Worm (Caenorhabditis elegans) whole organism, young adult: Measurements from ENCODE around the gene ppm-1.G.

ENCODE experiments used
- B0336.3 ChIP-seq: fragments of 200-800 bp; sonication (Bioruptor generic); IDR thresholded peaks from 2 replicates; pipeline ENCODE4 v1.3.6; 2022; ENCODE audit warnings: missing genetic modification characterization, missing compliant biosample characterization
- D2030.7 ChIP-seq: fragments of 200-800 bp; sonication (Bioruptor generic); IDR thresholded peaks from 2 replicates; pipeline ENCODE4 v1.3.6; 2022; ENCODE audit warnings: missing genetic modification reagents, missing genetic modification characterization, missing compliant biosample characterization
- F33H1.4 ChIP-seq: fragments of 200-800 bp; sonication (Bioruptor generic); IDR thresholded peaks from 2 replicates; pipeline ENCODE4 v1.3.6; 2022; ENCODE audit warnings: missing genetic modification reagents, missing genetic modification characterization, missing compliant biosample characterization
- F39B2.1 ChIP-seq: fragments of 200-800 bp; sonication (Bioruptor generic); IDR thresholded peaks from 2 replicates; pipeline ENCODE4 v1.3.6; 2022; ENCODE audit warnings: missing genetic modification reagents, missing genetic modification characterization, missing compliant biosample characterization
- F49E8.2 ChIP-seq: sonication (generic microtip); optimal IDR thresholded peaks from 3 replicates; lab custom pipeline; 2017; ENCODE audit warnings: missing genetic modification characterization, mild to moderate bottlenecking, missing compliant biosample characterization, antibody characterized with exemption, moderate library complexity; ENCODE audit not compliant: insufficient read depth
- F55B11.4 ChIP-seq: sonication (generic microtip); optimal IDR thresholded peaks from 2 replicates; lab custom pipeline; 2016; ENCODE audit warnings: missing compliant biosample characterization, missing genetic modification characterization, borderline replicate concordance; ENCODE audit not compliant: insufficient read depth
- K11D2.4 ChIP-seq: fragments of 200-800 bp; sonication (Bioruptor generic); IDR thresholded peaks from 2 replicates; pipeline ENCODE4 v1.3.6; 2022; ENCODE audit warnings: missing genetic modification reagents, missing genetic modification characterization, missing compliant biosample characterization
- K12H6.12 ChIP-seq: fragments of 200-800 bp; sonication (Bioruptor generic); optimal IDR thresholded peaks from 2 replicates; lab custom pipeline; 2018; ENCODE audit warnings: mild to moderate bottlenecking, missing genetic modification characterization, missing compliant biosample characterization
- Y53F4B.3 ChIP-seq: fragments of 200-800 bp; sonication (Bioruptor generic); IDR thresholded peaks from 2 replicates; pipeline ENCODE4 v1.3.6; 2022; ENCODE audit warnings: missing genetic modification reagents, missing genetic modification characterization, missing compliant biosample characterization
- Y53G8AR.9 ChIP-seq: fragments of 200-800 bp; sonication (Bioruptor generic); conservative IDR thresholded peaks from 2 replicates; pipeline ENCODE4 v1.3.6; 2022; ENCODE audit warnings: missing genetic modification reagents, missing genetic modification characterization, missing compliant biosample characterization
- Y95B8A.8 ChIP-seq: fragments of 200-800 bp; sonication (Bioruptor generic); IDR thresholded peaks from 2 replicates; pipeline ENCODE4 v1.3.6; 2022; ENCODE audit warnings: missing genetic modification reagents, missing genetic modification characterization, missing compliant biosample characterization
- ZK185.1 ChIP-seq: sonication (generic microtip); optimal IDR thresholded peaks from 2 replicates; lab custom pipeline; 2016; ENCODE audit warnings: mild to moderate bottlenecking, missing genetic modification characterization, missing compliant biosample characterization; ENCODE audit not compliant: poor library complexity, severe bottlenecking
- ama-1 ChIP-seq, 3 experiments: fragments of 150-350 bp in 1 of 3; sonication (generic microtip) in 2 of 3; optimal IDR thresholded peaks; 2 replicates each; lab custom pipeline; 2014 to 2018; ENCODE audit warnings: missing biosample characterization in 2 of 3, missing genetic modification characterization in 2 of 3, missing genetic modification reagents in 2 of 3
- athp-1 ChIP-seq: sonication (generic microtip); optimal IDR thresholded peaks from 2 replicates; lab custom pipeline; 2017; ENCODE audit warnings: mild to moderate bottlenecking, missing genetic modification characterization, missing compliant biosample characterization
- ceh-79 ChIP-seq: sonication (generic microtip); optimal IDR thresholded peaks from 2 replicates; lab custom pipeline; 2017; ENCODE audit warnings: mild to moderate bottlenecking, missing genetic modification characterization, missing compliant biosample characterization
- ceh-91 ChIP-seq: fragments of 200-800 bp; sonication (Bioruptor generic); IDR thresholded peaks from 2 replicates; pipeline ENCODE4 v1.3.6; 2022; ENCODE audit warnings: missing genetic modification reagents, missing genetic modification characterization, missing compliant biosample characterization
- dox-1 ChIP-seq: fragments of 200-800 bp; sonication (Bioruptor generic); IDR thresholded peaks from 2 replicates; pipeline ENCODE4 v1.3.6; 2022; ENCODE audit warnings: missing genetic modification reagents, missing genetic modification characterization, missing compliant biosample characterization
- egl-44 ChIP-seq: fragments of 200-800 bp; sonication (Bioruptor generic); IDR thresholded peaks from 2 replicates; pipeline ENCODE4 v1.3.6; 2022; ENCODE audit warnings: missing genetic modification reagents, missing genetic modification characterization, missing compliant biosample characterization
- ekl-4 ChIP-seq: fragments of 200-800 bp; sonication (Bioruptor generic); IDR thresholded peaks from 2 replicates; pipeline ENCODE4 v1.3.6; 2022; ENCODE audit warnings: missing genetic modification reagents, missing genetic modification characterization, missing compliant biosample characterization
- hlh-26 ChIP-seq: fragments of 200-800 bp; sonication (Bioruptor generic); conservative IDR thresholded peaks from 2 replicates; pipeline ENCODE4 v1.3.6; 2022; ENCODE audit warnings: missing genetic modification reagents, missing genetic modification characterization, missing compliant biosample characterization
- hmg-1.2 ChIP-seq: fragments of 200-800 bp; sonication (Bioruptor generic); IDR thresholded peaks from 2 replicates; pipeline ENCODE4 v1.3.6; 2022; ENCODE audit warnings: missing genetic modification reagents, missing genetic modification characterization, missing compliant biosample characterization
- hmg-20 ChIP-seq: fragments of 200-800 bp; sonication (Bioruptor generic); IDR thresholded peaks from 2 replicates; pipeline ENCODE4 v1.3.6; 2022; ENCODE audit warnings: missing genetic modification reagents, missing genetic modification characterization, missing compliant biosample characterization
- hrde-1 ChIP-seq: sonication (generic microtip); optimal IDR thresholded peaks from 2 replicates; lab custom pipeline; 2016; ENCODE audit warnings: missing genetic modification characterization, mild to moderate bottlenecking, missing compliant biosample characterization, moderate library complexity, missing genotype, missing genetic modification reagents, borderline replicate concordance
- hsf-1 ChIP-seq: fragments of 200-800 bp; sonication (Bioruptor generic); IDR thresholded peaks from 2 replicates; pipeline ENCODE4 v1.3.6; 2022; ENCODE audit warnings: missing genetic modification reagents, missing genetic modification characterization, missing compliant biosample characterization
- lin-26 ChIP-seq: fragments of 200-800 bp; sonication (Bioruptor generic); IDR thresholded peaks from 2 replicates; pipeline ENCODE4 v1.3.6; 2022; ENCODE audit warnings: missing genetic modification reagents, missing genetic modification characterization, missing compliant biosample characterization
- lin-54 ChIP-seq: fragments of 200-800 bp; sonication (Bioruptor generic); optimal IDR thresholded peaks from 2 replicates; lab custom pipeline; 2018; ENCODE audit warnings: mild to moderate bottlenecking, missing genetic modification characterization, missing compliant biosample characterization
- lir-1 ChIP-seq: fragments of 200-800 bp; sonication (Bioruptor generic); conservative IDR thresholded peaks from 2 replicates; pipeline ENCODE4 v1.3.6; 2022; ENCODE audit warnings: missing genetic modification reagents, missing genetic modification characterization, missing compliant biosample characterization
- madf-3 ChIP-seq: fragments of 200-800 bp; sonication (Bioruptor generic); IDR thresholded peaks from 2 replicates; pipeline ENCODE4 v1.3.6; 2022; ENCODE audit warnings: missing genetic modification reagents, missing genetic modification characterization, missing compliant biosample characterization
- madf-6 ChIP-seq: fragments of 200-800 bp; sonication (Bioruptor generic); IDR thresholded peaks from 2 replicates; pipeline ENCODE4 v1.3.6; 2022; ENCODE audit warnings: missing genetic modification reagents, missing genetic modification characterization, missing compliant biosample characterization
- mcd-1 ChIP-seq: fragments of 200-800 bp; sonication (Bioruptor generic); IDR thresholded peaks from 2 replicates; pipeline ENCODE4 v1.3.6; 2022; ENCODE audit warnings: missing genetic modification reagents, missing genetic modification characterization, missing compliant biosample characterization
- mxl-1 ChIP-seq: sonication (generic microtip); optimal IDR thresholded peaks from 2 replicates; lab custom pipeline; 2016; ENCODE audit warnings: missing genetic modification characterization, missing compliant biosample characterization
- nfyb-1 ChIP-seq: fragments of 200-800 bp; sonication (Bioruptor generic); IDR thresholded peaks from 2 replicates; pipeline ENCODE4 v1.3.6; 2022; ENCODE audit warnings: missing genetic modification reagents, missing genetic modification characterization, missing compliant biosample characterization
- nhr-120 ChIP-seq: fragments of 200-800 bp; sonication (Bioruptor generic); IDR thresholded peaks from 2 replicates; pipeline ENCODE4 v1.3.6; 2022; ENCODE audit warnings: missing genetic modification characterization, missing compliant biosample characterization
- nhr-27 ChIP-seq: fragments of 200-800 bp; sonication (Bioruptor generic); optimal IDR thresholded peaks from 2 replicates; lab custom pipeline; 2018; ENCODE audit warnings: mild to moderate bottlenecking, missing genetic modification characterization, moderate library complexity, missing compliant biosample characterization
- pbrm-1 ChIP-seq: fragments of 200-800 bp; sonication (Bioruptor generic); IDR thresholded peaks from 2 replicates; pipeline ENCODE4 v1.3.6; 2022; ENCODE audit warnings: missing genetic modification reagents, missing genetic modification characterization, missing compliant biosample characterization
- repo-1 ChIP-seq: sonication (generic microtip); optimal IDR thresholded peaks from 2 replicates; lab custom pipeline; 2017; ENCODE audit warnings: mild to moderate bottlenecking, missing genetic modification characterization, missing compliant biosample characterization
- snpc-1.3 ChIP-seq: sonication (generic microtip); optimal IDR thresholded peaks from 2 replicates; lab custom pipeline; 2017; ENCODE audit warnings: missing genetic modification characterization, mild to moderate bottlenecking, missing compliant biosample characterization, antibody characterized with exemption, moderate library complexity, missing genotype, missing genetic modification reagents; ENCODE audit not compliant: insufficient read depth
- snpc-3.4 ChIP-seq: sonication (generic microtip); optimal IDR thresholded peaks from 2 replicates; lab custom pipeline; 2017; ENCODE audit warnings: missing genetic modification characterization, mild to moderate bottlenecking, missing compliant biosample characterization, antibody characterized with exemption, moderate library complexity, missing genotype, missing genetic modification reagents
- somi-1 ChIP-seq: fragments of 200-800 bp; sonication (Bioruptor generic); optimal IDR thresholded peaks from 2 replicates; lab custom pipeline; 2018; ENCODE audit warnings: mild to moderate bottlenecking, missing genetic modification characterization, missing compliant biosample characterization
- sptf-2 ChIP-seq: fragments of 200-800 bp; sonication (Bioruptor generic); optimal IDR thresholded peaks from 2 replicates; lab custom pipeline; 2018; ENCODE audit warnings: mild to moderate bottlenecking, missing genetic modification characterization, missing compliant biosample characterization
- tbp1 ChIP-seq: fragments of 200-800 bp; sonication (Bioruptor generic); optimal IDR thresholded peaks from 2 replicates; lab custom pipeline; 2018; ENCODE audit warnings: mild to moderate bottlenecking, missing genetic modification characterization, missing compliant biosample characterization
- tlf-1 ChIP-seq: fragments of 200-800 bp; sonication (Bioruptor generic); optimal IDR thresholded peaks from 2 replicates; lab custom pipeline; 2018; ENCODE audit warnings: mild to moderate bottlenecking, missing genetic modification characterization, missing compliant biosample characterization
- zim-3 ChIP-seq: sonication (generic microtip); optimal IDR thresholded peaks from 2 replicates; lab custom pipeline; 2017; ENCODE audit warnings: mild to moderate bottlenecking, missing genetic modification characterization, moderate library complexity, missing compliant biosample characterization
- ztf-18 ChIP-seq: sonication (generic microtip); optimal IDR thresholded peaks from 2 replicates; lab custom pipeline; 2016; ENCODE audit warnings: missing genotype, mild to moderate bottlenecking, missing genetic modification characterization, missing compliant biosample characterization
- ztf-22 ChIP-seq: fragments of 200-800 bp; sonication (Bioruptor generic); optimal IDR thresholded peaks from 2 replicates; lab custom pipeline; 2018; ENCODE audit warnings: mild to moderate bottlenecking, missing genetic modification characterization, moderate library complexity, missing compliant biosample characterization
- ztf-28 ChIP-seq: fragments of 200-800 bp; sonication (Bioruptor generic); IDR thresholded peaks from 2 replicates; pipeline ENCODE4 v1.3.6; 2022; ENCODE audit warnings: missing genetic modification reagents, missing genetic modification characterization, missing compliant biosample characterization

ppm-1.G gene

DNA sequence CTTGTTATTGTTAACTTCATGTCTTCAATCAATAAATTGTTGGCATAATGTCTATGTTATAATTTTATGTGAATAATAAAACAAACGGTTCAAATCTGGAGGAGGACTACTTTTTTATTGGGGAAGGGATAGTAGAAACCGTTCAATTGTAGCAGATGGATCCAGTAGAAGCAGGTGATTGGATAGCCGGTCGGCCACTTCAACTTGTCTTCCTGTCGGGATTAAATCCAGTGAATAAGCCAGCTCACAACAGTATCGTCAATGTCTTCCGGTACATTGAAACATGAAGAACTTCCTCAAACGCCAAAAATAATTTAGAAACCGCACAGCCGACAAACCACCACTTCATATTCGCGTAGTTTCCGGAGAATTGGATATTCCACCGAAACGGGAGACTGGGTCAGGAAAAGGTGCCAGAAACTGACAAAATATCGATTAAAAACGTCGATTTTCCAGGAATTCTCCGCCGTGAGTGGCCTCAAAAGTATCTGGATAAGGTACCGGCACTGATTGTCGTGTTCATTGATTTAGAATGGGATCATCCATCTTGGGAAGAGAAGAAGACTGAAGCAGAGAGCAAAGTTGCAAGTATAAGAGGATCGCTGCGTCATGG lies 11.6 kb downstream of the ppm-1.G start, which contains the start of gene trpp-11:
TSS of gene trpp-11 (plus strand) at position 153 of the 613 bp plus-strand sequence.
- TF ChIP-seq F33H1.4 (GFP tag; lab: Robert Waterston, UW) (peak; percentile 28; the same call in 1 of the 2 replicates), ztf-28 (GFP tag; lab: Robert Waterston, UW) (no peak), nfyb-1 (0 out of 2 replicates have a peak, but pooled peaks have one; percentile 57), ceh-79 (tag; lab: Kevin White, UChicago) (peak; percentile 40), F49E8.2 (tag; lab: Kevin White, UChicago) (no peak), repo-1 (tag; lab: Kevin White, UChicago) (no peak), B0336.3 (GFP tag; lab: Robert Waterston, UW) (peak; percentile 86), hsf-1 (GFP tag; lab: Robert Waterston, UW) (no peak), hrde-1 (tag; lab: Kevin White, UChicago) (peak; percentile 51), somi-1 (no peak), mcd-1 (GFP tag; lab: Robert Waterston, UW) (peak; percentile 33), ceh-91 (GFP tag; lab: Robert Waterston, UW) (0 out of 2 replicates have a peak, but pooled peaks have one; percentile 8), ama-1 (optimal IDR thresholded peaks at IDR 0.05; lab: Kevin White, UChicago) (no peak), ama-1 (GFP tag; optimal IDR thresholded peaks at IDR 0.05; lab: Kevin White, UChicago) (no peak), K11D2.4 (GFP tag; lab: Robert Waterston, UW) (no peak), nhr-120 (GFP tag; lab: Robert Waterston, UW) (no peak), ztf-22 (GFP tag; lab: Kevin White, UChicago) (no peak), snpc-1.3 (tag; lab: Kevin White, UChicago) (peak; percentile 7), dox-1 (GFP tag; lab: Robert Waterston, UW) (peak; percentile 21; the same call in 1 of the 2 replicates), sptf-2 (no peak), Y53G8AR.9 (peak; percentile 62), ztf-18 (tag; lab: Kevin White, UChicago) (no peak), lin-54 (GFP tag; lab: Kevin White, UChicago) (peak; percentile 52), egl-44 (GFP tag; lab: Robert Waterston, UW) (no peak; the same call in 1 of the 2 replicates), Y53F4B.3 (GFP tag; lab: Robert Waterston, UW) (no peak), lin-26 (GFP tag; lab: Robert Waterston, UW) (peak; percentile 56), madf-3 (GFP tag; lab: Robert Waterston, UW) (0 out of 2 replicates have a peak, but pooled peaks have one; percentile 61), F39B2.1 (GFP tag; lab: Robert Waterston, UW) (0 out of 2 replicates have a peak, but pooled peaks have one; percentile 13), K12H6.12 (no peak), hmg-1.2 (peak; percentile 8; the same call in 1 of the 2 replicates), athp-1 (tag; lab: Kevin White, UChicago) (peak; percentile 4), Y95B8A.8 (no peak), nhr-27 (tag; lab: Kevin White, UChicago) (no peak), tbp1 (peak; percentile 28), hlh-26 (GFP tag; lab: Robert Waterston, UW) (no peak), snpc-3.4 (tag; lab: Kevin White, UChicago) (peak; percentile 57), ZK185.1 (tag; lab: Kevin White, UChicago) (no peak), mxl-1 (no peak), D2030.7 (peak; percentile 14; the same call in 1 of the 2 replicates), zim-3 (tag; lab: Kevin White, UChicago) (no peak), tlf-1 (GFP tag; lab: Kevin White, UChicago) (peak; percentile 24), pbrm-1 (peak; percentile 30; the same call in 1 of the 2 replicates), ekl-4 (peak; percentile 50; the same call in 1 of the 2 replicates), lir-1 (GFP tag; lab: Robert Waterston, UW) (no peak), madf-6 (peak; percentile 56), hmg-20 (GFP tag; lab: Robert Waterston, UW) (0 out of 2 replicates have a peak, but pooled peaks have one; percentile 24), F55B11.4 (tag; lab: Kevin White, UChicago) (no peak)
